Fruit fly (Drosophila melanogaster) whole organism, adult: ENCODE results near the gene CG12320.

Experiments used
- CG11617 ChIP-seq: fragments of 200-800 bp; sonication (Bioruptor generic); optimal IDR thresholded peaks from 2 replicates; lab custom pipeline; 2017; ENCODE audit warnings: mild to moderate bottlenecking, missing biosample characterization, missing genetic modification reagents, missing genetic modification characterization
- CG12768 ChIP-seq: fragments of 200-800 bp; sonication (Bioruptor generic); optimal IDR thresholded peaks from 2 replicates; lab custom pipeline; 2017; ENCODE audit warnings: missing biosample characterization, missing genetic modification characterization, mild to moderate bottlenecking, moderate library complexity, missing genetic modification reagents
- CG14711 ChIP-seq: fragments of 200-800 bp; sonication (Bioruptor generic); optimal IDR thresholded peaks from 2 replicates; lab custom pipeline; 2018; ENCODE audit warnings: missing biosample characterization, mild to moderate bottlenecking, missing genetic modification characterization, moderate library complexity
- CG1620 ChIP-seq: fragments of 200-800 bp; sonication (Bioruptor generic); optimal IDR thresholded peaks from 2 replicates; lab custom pipeline; 2016; ENCODE audit warnings: missing biosample characterization, missing genetic modification characterization
- CG33017 ChIP-seq: fragments of 200-800 bp; sonication (Bioruptor generic); optimal IDR thresholded peaks from 2 replicates; lab custom pipeline; 2018; ENCODE audit warnings: missing biosample characterization, mild to moderate bottlenecking, missing genetic modification characterization, moderate library complexity
- CG5204 ChIP-seq: fragments of 200-800 bp; sonication (Bioruptor generic); optimal IDR thresholded peaks from 2 replicates; lab custom pipeline; 2016; ENCODE audit warnings: missing biosample characterization, missing genetic modification characterization
- CG7045 ChIP-seq: fragments of 200-800 bp; sonication (Bioruptor generic); optimal IDR thresholded peaks from 2 replicates; lab custom pipeline; 2017; ENCODE audit warnings: missing biosample characterization, mild to moderate bottlenecking, missing genetic modification characterization
- CG7101 ChIP-seq: fragments of 200-800 bp; sonication (Bioruptor generic); optimal IDR thresholded peaks from 2 replicates; lab custom pipeline; 2018; ENCODE audit warnings: missing biosample characterization, mild to moderate bottlenecking, missing genetic modification characterization, moderate library complexity
- Clk ChIP-seq: fragments of 200-800 bp; sonication (Bioruptor generic); optimal IDR thresholded peaks from 2 replicates; lab custom pipeline; 2017; ENCODE audit warnings: missing biosample characterization, missing genetic modification characterization
- Crg-1 ChIP-seq: fragments of 200-800 bp; sonication (Bioruptor generic); optimal IDR thresholded peaks from 2 replicates; lab custom pipeline; 2016; ENCODE audit warnings: missing biosample characterization, missing genetic modification characterization
- Hr96 ChIP-seq: fragments of 200-800 bp; sonication (Bioruptor generic); optimal IDR thresholded peaks from 2 replicates; lab custom pipeline; 2016; ENCODE audit warnings: missing biosample characterization, missing genetic modification characterization
- Mnt ChIP-seq: fragments of 200-800 bp; sonication (Bioruptor generic); optimal IDR thresholded peaks from 2 replicates; lab custom pipeline; 2016; ENCODE audit warnings: missing biosample characterization, mild to moderate bottlenecking, missing genetic modification characterization
- bab1 ChIP-seq: fragments of 200-800 bp; sonication (Bioruptor generic); optimal IDR thresholded peaks from 3 replicates; lab custom pipeline; 2019; ENCODE audit warnings: missing biosample characterization, mild to moderate bottlenecking, missing genetic modification characterization, moderate library complexity
- cic ChIP-seq: fragments of 200-800 bp; sonication (Bioruptor generic); optimal IDR thresholded peaks from 2 replicates; lab custom pipeline; 2017; ENCODE audit warnings: missing biosample characterization, mild to moderate bottlenecking, missing genetic modification characterization, moderate library complexity
- cnc ChIP-seq, 2 experiments: fragments of >200 bp; optimal IDR thresholded peaks; 2 replicates each; lab custom pipeline; 2017
- kay ChIP-seq: fragments of 200-800 bp; sonication (Bioruptor generic); peaks from one replicate; lab custom pipeline; 2016; ENCODE audit warnings: missing biosample characterization, missing genetic modification characterization, borderline replicate concordance
- ovo ChIP-seq: fragments of 200-800 bp; sonication (Bioruptor generic); optimal IDR thresholded peaks from 2 replicates; lab custom pipeline; 2016; ENCODE audit warnings: missing biosample characterization, missing genetic modification characterization
- pad ChIP-seq: fragments of 200-800 bp; sonication (Bioruptor generic); optimal IDR thresholded peaks from 3 replicates; lab custom pipeline; 2017; ENCODE audit warnings: missing biosample characterization, missing genetic modification characterization, mild to moderate bottlenecking, moderate library complexity, missing genetic modification reagents
- tj ChIP-seq: fragments of 200-800 bp; sonication (Bioruptor generic); optimal IDR thresholded peaks from 3 replicates; lab custom pipeline; 2017; ENCODE audit warnings: missing biosample characterization, mild to moderate bottlenecking, missing genetic modification characterization, moderate library complexity
- toe ChIP-seq: fragments of 200-800 bp; sonication (Bioruptor generic); optimal IDR thresholded peaks from 2 replicates; lab custom pipeline; 2016; ENCODE audit warnings: missing biosample characterization, missing genetic modification characterization

Gene CG12320

DNA sequence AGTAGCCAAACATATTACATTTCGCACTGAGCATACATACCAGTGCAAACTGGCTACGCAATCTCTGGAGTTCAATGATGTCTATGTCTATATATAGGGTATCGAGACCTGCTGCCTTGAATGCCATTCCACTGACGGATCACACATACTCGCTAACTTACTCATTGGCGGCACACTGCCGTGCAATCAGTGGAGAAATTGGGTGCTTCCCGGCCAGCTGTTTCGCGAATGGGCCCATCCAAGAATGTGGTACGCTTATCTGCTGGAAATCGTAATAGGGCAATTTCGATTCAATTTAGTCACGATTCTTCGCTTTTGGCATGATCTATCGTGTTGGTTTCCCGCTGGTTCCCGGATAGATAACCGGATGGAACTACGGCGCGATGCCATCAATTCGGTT is 27.6 kb upstream of the CG12320 start:
- TF ChIP-seq Crg-1 (GFP tag; lab: Kevin White, UChicago) = no peak
- TF ChIP-seq bab1 (GFP tag; lab: Kevin White, UChicago) = no peak
- TF ChIP-seq kay (GFP tag; lab: Kevin White, UChicago) = no peak
- no peak for TF ChIP-seq Mnt (GFP tag; lab: Kevin White, UChicago)
- no peak for TF ChIP-seq cnc (optimal IDR thresholded peaks at IDR 0.05; lab: Kevin White, UChicago)
- TF ChIP-seq CG14711 (tag; lab: Kevin White, UChicago) = no peak
- TF ChIP-seq cic (GFP tag; lab: Kevin White, UChicago) = no peak
- TF ChIP-seq CG1620 (GFP tag; lab: Kevin White, UChicago) = no peak
- TF ChIP-seq tj (GFP tag; lab: Kevin White, UChicago) = no peak
- no peak for TF ChIP-seq CG33017 (tag; lab: Kevin White, UChicago)
- no peak for TF ChIP-seq toe
- TF ChIP-seq Hr96 (GFP tag; lab: Kevin White, UChicago) = no peak
- no peak for TF ChIP-seq CG7101
- no peak for TF ChIP-seq CG11617 (GFP tag; lab: Kevin White, UChicago)
- TF ChIP-seq Clk (GFP tag; lab: Kevin White, UChicago) = no peak
- TF ChIP-seq ovo (GFP tag; lab: Kevin White, UChicago) = no peak
- TF ChIP-seq CG12768 (GFP tag; lab: Kevin White, UChicago) = no peak
- TF ChIP-seq pad (GFP tag; lab: Kevin White, UChicago) = no peak
- no peak for TF ChIP-seq CG5204
- no peak for TF ChIP-seq CG7045 (GFP tag; lab: Kevin White, UChicago)

DNA sequence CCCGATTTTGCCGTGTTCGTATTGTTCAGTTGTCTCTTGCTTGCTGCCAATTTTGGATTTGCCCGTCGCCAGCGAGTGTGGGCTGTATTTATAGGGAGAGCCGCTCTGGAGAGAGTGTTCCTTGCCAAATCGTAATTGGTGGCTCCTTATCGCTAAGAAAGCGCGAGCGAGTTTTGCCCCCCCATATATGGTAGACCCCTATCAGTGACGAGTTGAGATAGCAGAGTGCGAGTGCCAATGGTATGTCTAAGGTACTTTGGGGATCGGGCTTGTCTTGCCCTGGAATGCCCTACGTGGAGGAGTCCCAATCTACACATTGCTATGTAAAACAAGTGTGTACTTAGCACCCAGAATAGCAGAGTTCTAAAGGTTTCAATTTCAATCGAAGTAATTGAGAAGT is 27.0 kb upstream of the CG12320 start, which contains the start of gene CG7142:
TSS of gene CG7142 (minus strand) at position 29 of the 400 bp plus-strand sequence.
- TF ChIP-seq CG33017 (tag; lab: Kevin White, UChicago) = peak; percentile 18
- no peak for TF ChIP-seq Hr96 (GFP tag; lab: Kevin White, UChicago)
- peak; percentile 12 for TF ChIP-seq Mnt (GFP tag; lab: Kevin White, UChicago)
- TF ChIP-seq Clk (GFP tag; lab: Kevin White, UChicago) = no peak
- TF ChIP-seq cic (GFP tag; lab: Kevin White, UChicago) = peak; percentile 1
- TF ChIP-seq kay (GFP tag; lab: Kevin White, UChicago) = peak; percentile 34
- TF ChIP-seq Crg-1 (GFP tag; lab: Kevin White, UChicago) = no peak

DNA sequence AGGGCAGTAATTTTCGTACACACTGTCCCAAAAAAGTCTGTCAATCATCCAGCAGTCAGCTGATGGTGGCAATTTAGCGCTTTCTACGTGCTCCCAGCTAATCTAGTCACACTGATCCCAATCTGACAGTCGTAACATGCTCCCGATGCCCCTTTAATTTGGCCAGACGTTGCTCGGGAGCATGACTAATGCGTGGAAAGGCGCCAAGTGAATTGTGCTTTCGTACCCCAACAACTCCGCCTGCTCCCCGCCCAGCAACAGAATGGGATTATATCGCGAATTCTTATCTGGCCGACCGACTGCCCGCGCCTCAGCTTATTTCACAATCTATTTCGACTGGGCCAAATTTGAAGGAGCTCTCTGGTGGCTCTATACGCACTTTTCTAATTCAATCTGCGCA is 24.9 kb upstream of the CG12320 start:
- TF ChIP-seq Mnt (GFP tag; lab: Kevin White, UChicago) = no peak
- no peak for TF ChIP-seq cnc (optimal IDR thresholded peaks at IDR 0.05; lab: Kevin White, UChicago)
- no peak for TF ChIP-seq ovo (GFP tag; lab: Kevin White, UChicago)
- no peak for TF ChIP-seq CG11617 (GFP tag; lab: Kevin White, UChicago)
- no peak for TF ChIP-seq CG5204
- no peak for TF ChIP-seq toe
- no peak for TF ChIP-seq CG14711 (tag; lab: Kevin White, UChicago)

DNA sequence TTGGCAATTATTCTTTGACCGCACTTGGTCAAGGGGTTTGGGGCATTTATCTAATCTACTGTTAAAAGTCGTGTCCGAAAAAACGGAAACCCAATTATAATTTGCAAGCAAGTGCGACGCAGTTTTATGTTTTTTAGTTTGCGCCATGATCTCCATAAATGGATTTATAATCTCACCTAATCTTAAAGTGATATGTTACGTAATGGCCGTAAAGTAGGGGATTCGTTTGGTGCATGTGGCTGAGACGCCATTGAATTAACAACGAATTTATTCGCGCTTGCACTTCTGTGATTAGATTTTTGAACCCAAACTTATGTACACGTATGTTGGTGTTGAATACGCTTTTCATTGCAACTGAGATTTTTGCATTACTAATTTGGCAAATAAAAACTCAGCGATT is 24.2 kb upstream of the CG12320 start:
- TF ChIP-seq CG7101 (no peak), Mnt (GFP tag; lab: Kevin White, UChicago) (no peak)

DNA sequence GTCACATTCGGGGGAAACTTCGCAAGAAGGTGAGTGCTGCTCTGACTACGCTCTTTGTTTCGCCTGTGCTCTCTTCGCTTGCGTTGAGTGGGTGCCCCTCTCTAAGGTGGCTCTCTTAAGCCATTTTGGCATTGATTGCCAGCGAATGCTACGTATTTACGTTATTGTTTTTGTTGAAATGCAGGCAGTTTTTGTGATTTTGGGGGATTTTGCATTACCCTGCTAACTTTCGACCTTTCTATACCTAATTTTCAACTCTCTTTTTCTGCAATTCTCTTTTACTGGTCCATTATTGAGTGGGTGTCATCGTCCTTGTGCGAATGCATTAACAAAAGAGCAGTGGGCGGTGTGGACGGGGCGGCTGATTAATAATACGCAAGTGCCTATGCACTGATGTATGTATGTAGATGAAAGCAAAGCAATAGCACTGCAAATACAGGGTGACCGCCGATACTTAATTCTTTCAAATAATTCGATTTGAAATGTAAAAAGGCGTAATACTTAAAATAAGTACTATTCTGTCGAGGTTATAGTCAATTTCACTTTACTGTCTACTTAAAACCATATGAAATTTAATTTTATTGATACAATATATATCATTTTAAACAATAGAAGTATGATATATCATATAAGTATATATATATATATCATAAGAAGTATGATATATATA is 22.7 kb upstream of the CG12320 start:
- peak; percentile 69 for TF ChIP-seq CG11617 (GFP tag; lab: Kevin White, UChicago)
- TF ChIP-seq Crg-1 (GFP tag; lab: Kevin White, UChicago) = no peak
- no peak for TF ChIP-seq kay (GFP tag; lab: Kevin White, UChicago)
- peak; percentile 39 for TF ChIP-seq CG14711 (tag; lab: Kevin White, UChicago)
- no peak for TF ChIP-seq toe
- TF ChIP-seq CG33017 (tag; lab: Kevin White, UChicago) = peak; percentile 81
- no peak for TF ChIP-seq cnc (optimal IDR thresholded peaks at IDR 0.05; lab: Kevin White, UChicago)
- no peak for TF ChIP-seq CG7045 (GFP tag; lab: Kevin White, UChicago)
- no peak for TF ChIP-seq Hr96 (GFP tag; lab: Kevin White, UChicago)
- TF ChIP-seq tj (GFP tag; lab: Kevin White, UChicago) = no peak
- peak; percentile 13 for TF ChIP-seq bab1 (GFP tag; lab: Kevin White, UChicago)
- no peak for TF ChIP-seq CG1620 (GFP tag; lab: Kevin White, UChicago)
- no peak for TF ChIP-seq Clk (GFP tag; lab: Kevin White, UChicago)
- TF ChIP-seq CG7101 = peak; percentile 45
- no peak for TF ChIP-seq CG5204
- no peak for TF ChIP-seq CG12768 (GFP tag; lab: Kevin White, UChicago)
- no peak for TF ChIP-seq Mnt (GFP tag; lab: Kevin White, UChicago)
- no peak for TF ChIP-seq cic (GFP tag; lab: Kevin White, UChicago)
- no peak for TF ChIP-seq ovo (GFP tag; lab: Kevin White, UChicago)
- no peak for TF ChIP-seq pad (GFP tag; lab: Kevin White, UChicago)

DNA sequence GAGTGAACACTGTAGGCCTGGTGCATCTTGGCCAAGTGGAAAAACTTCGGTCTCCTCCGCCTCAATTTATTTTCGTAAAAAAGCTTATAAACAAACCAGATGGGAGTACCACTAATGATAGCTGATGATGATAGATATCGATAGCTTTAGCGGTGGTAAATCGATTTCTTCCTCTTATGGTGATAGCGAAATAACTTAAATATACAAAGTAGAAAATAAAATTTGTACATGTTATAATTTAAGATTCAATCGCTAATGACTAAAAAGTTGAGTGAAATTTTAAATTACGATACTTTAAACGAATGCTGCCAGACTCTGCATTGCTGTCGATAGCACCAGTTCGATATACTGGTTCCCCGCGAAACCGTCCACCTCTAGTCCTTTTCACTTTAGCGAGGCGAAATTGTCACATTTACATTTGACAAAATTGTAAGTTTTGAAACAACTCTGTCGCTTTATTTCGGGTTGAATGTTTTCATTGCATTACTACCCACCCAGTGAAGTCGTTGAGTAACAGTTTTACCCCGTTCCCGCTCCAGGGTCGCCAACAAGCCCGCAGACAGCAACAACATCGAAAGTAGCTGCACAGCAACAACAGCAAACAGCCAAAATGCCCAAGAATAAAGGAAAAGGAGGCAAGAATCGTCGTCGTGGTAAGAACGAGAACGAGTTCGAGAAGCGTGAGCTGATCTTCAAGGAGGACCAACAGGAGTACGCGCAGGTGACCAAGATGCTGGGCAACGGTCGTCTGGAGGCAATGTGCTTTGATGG is 22.0 kb upstream of the CG12320 start, which contains the start of the genes Vps39 and eIF1A:
TSS of gene Vps39 (minus strand) at position 119 of the 771 bp plus-strand sequence.
TSS of gene eIF1A (plus strand) at position 338 of the 771 bp plus-strand sequence.
- TF ChIP-seq CG11617 (GFP tag; lab: Kevin White, UChicago) (peak; percentile 6), kay (GFP tag; lab: Kevin White, UChicago) (no peak), CG1620 (GFP tag; lab: Kevin White, UChicago) (peak; percentile 66), CG33017 (tag; lab: Kevin White, UChicago) (peak; percentile 53), tj (GFP tag; lab: Kevin White, UChicago) (peak; percentile 14), Mnt (GFP tag; lab: Kevin White, UChicago) (peak; percentile 66), toe (no peak), CG12768 (GFP tag; lab: Kevin White, UChicago) (peak; percentile 12), CG5204 (no peak), CG7045 (GFP tag; lab: Kevin White, UChicago) (peak; percentile 33), cic (GFP tag; lab: Kevin White, UChicago) (peak; percentile 5), CG14711 (tag; lab: Kevin White, UChicago) (peak; percentile 47), Crg-1 (GFP tag; lab: Kevin White, UChicago) (peak; percentile 55), pad (GFP tag; lab: Kevin White, UChicago) (peak; percentile 13), ovo (GFP tag; lab: Kevin White, UChicago) (peak; percentile 41), Hr96 (GFP tag; lab: Kevin White, UChicago) (peak; percentile 67), CG7101 (peak; percentile 33), Clk (GFP tag; lab: Kevin White, UChicago) (peak; percentile 33), bab1 (GFP tag; lab: Kevin White, UChicago) (no peak), cnc (optimal IDR thresholded peaks at IDR 0.05; lab: Kevin White, UChicago) (no peak)
